Worm (Caenorhabditis elegans): ENCODE data around the gene dct-14.

- TF ChIP-seq ces-1 (GFP tag; optimal IDR thresholded peaks at IDR 0.05) (no peak), zip-11 (GFP tag; IDR thresholded peaks at IDR 0.05) (no peak), nhr-237 (tag; optimal IDR thresholded peaks at IDR 0.05) (no peak), ama-1 (optimal IDR thresholded peaks at IDR 0.05) (no peak)
These were observed 46.7 kb upstream of the dct-14 start, which contains the start of gene Y38H6C.18 for ce11 chrV:20547048-20547447.

Data from whole organism, L4 larva.